Worm (Caenorhabditis elegans): ENCODE results near the gene pbo-6.

The pbo-6 gene

DNA sequence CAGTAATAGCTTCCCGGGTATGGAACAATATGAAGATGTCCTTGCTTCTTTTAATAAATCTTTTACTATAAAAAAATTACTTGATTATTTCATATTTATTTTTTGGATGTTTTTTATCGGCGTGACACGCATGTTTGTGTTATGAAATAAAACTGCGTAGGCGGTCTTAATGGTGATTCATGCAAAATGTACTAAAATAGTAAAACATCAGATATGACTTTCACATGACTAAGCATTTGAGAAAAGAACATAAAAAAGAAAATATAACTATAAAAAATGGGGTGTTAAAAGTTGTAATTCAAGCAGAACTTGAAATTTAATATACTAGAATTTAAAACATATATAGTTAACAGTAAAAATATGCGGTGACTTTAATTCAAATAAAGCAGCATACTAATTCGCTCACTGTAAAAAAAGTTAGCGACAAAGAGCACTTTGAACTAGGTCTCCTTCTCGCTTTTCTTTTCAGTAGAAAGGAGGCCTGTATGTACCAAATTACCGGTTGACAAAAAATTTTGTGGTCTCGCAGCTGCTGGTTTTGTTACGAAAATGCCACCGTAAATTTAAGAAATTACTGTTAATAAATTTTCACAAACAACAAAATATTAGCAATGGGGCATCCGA lies 53.2 kb downstream of the pbo-6 start:
- TF ChIP-seq W03F9.2 (tag; optimal IDR thresholded peaks at IDR 0.05) (no peak), him-1 (tag; optimal IDR thresholded peaks at IDR 0.05) (no peak), dao-5 (tag; optimal IDR thresholded peaks at IDR 0.05) (no peak)

Data from whole organism, L4/young adult.